Fruit fly (Drosophila melanogaster) whole organism, embryonic: ENCODE results near the gene CG42591.

Experiments
- Aef1 ChIP-seq: fragments of 200-800 bp; sonication (Bioruptor generic); IDR thresholded peaks from 3 replicates; pipeline ENCODE4 v1.3.6; 2022; ENCODE audit warnings: missing biosample characterization, missing genetic modification characterization
- Bdp1 ChIP-seq: fragments of 200-800 bp; sonication (Bioruptor generic); optimal IDR thresholded peaks from 3 replicates; lab custom pipeline; 2016; ENCODE audit warnings: missing biosample characterization, missing genetic modification characterization
- BtbVII ChIP-seq: fragments of 200-800 bp; sonication (Bioruptor generic); optimal IDR thresholded peaks from 3 replicates; lab custom pipeline; 2017; ENCODE audit warnings: missing biosample characterization, mild to moderate bottlenecking, missing genetic modification characterization
- Bteb2 ChIP-seq: fragments of 200-800 bp; sonication (Bioruptor generic); optimal IDR thresholded peaks from 2 replicates; lab custom pipeline; 2016; ENCODE audit warnings: missing biosample characterization, missing genetic modification characterization
- CG10209 ChIP-seq: fragments of 200-800 bp; sonication (Bioruptor generic); optimal IDR thresholded peaks from 3 replicates; lab custom pipeline; 2017; ENCODE audit warnings: missing biosample characterization, mild to moderate bottlenecking, missing genetic modification characterization, missing genetic modification reagents
- CG10366 ChIP-seq: fragments of 200-800 bp; sonication (Bioruptor generic); IDR thresholded peaks from 2 replicates; pipeline ENCODE4 v1.3.6; 2022; ENCODE audit warnings: missing biosample characterization, missing genetic modification characterization
- CG11398 ChIP-seq: fragments of 200-800 bp; sonication (Bioruptor generic); optimal IDR thresholded peaks from 2 replicates; lab custom pipeline; 2016; ENCODE audit warnings: missing biosample characterization, missing genetic modification characterization
- CG11504 ChIP-seq: fragments of 200-800 bp; sonication (Bioruptor generic); optimal IDR thresholded peaks from 3 replicates; lab custom pipeline; 2019; ENCODE audit warnings: missing biosample characterization, mild to moderate bottlenecking, missing genetic modification characterization, moderate library complexity
- CG11695 ChIP-seq: fragments of 200-800 bp; sonication (Bioruptor generic); IDR thresholded peaks from 3 replicates; pipeline ENCODE4 v1.3.6; 2022; ENCODE audit warnings: missing biosample characterization, missing genetic modification characterization
- CG12299 ChIP-seq: fragments of 200-800 bp; sonication (Bioruptor generic); optimal IDR thresholded peaks from 2 replicates; lab custom pipeline; 2018; ENCODE audit warnings: missing biosample characterization, mild to moderate bottlenecking, missing genetic modification characterization
- CG1233 ChIP-seq: fragments of 200-800 bp; sonication (Bioruptor generic); optimal IDR thresholded peaks from 4 replicates; lab custom pipeline; 2018; ENCODE audit warnings: missing biosample characterization, mild to moderate bottlenecking, missing genetic modification characterization
- CG13894 ChIP-seq: fragments of 200-800 bp; sonication (Bioruptor generic); optimal IDR thresholded peaks from 3 replicates; lab custom pipeline; 2018; ENCODE audit warnings: missing biosample characterization, mild to moderate bottlenecking, missing genetic modification characterization, moderate library complexity
- CG14014 ChIP-seq: fragments of 200-800 bp; sonication (Bioruptor generic); IDR thresholded peaks from 2 replicates; pipeline ENCODE4 v1.3.6; 2022; ENCODE audit warnings: missing biosample characterization, missing genetic modification characterization
- CG15269 ChIP-seq: fragments of 200-800 bp; sonication (Bioruptor generic); optimal IDR thresholded peaks from 2 replicates; lab custom pipeline; 2018; ENCODE audit warnings: missing biosample characterization, mild to moderate bottlenecking, missing genetic modification characterization, moderate library complexity
- CG18599 ChIP-seq: fragments of 200-800 bp; sonication (Bioruptor generic); optimal IDR thresholded peaks from 3 replicates; lab custom pipeline; 2017; ENCODE audit warnings: missing biosample characterization, missing genetic modification characterization, mild to moderate bottlenecking, moderate library complexity, missing genetic modification reagents
- CG18764 ChIP-seq: fragments of 200-800 bp; sonication (Bioruptor generic); optimal IDR thresholded peaks from 3 replicates; lab custom pipeline; 2016; ENCODE audit warnings: missing biosample characterization, missing genetic modification characterization
- CG2120 ChIP-seq: fragments of 200-800 bp; sonication (Bioruptor generic); optimal IDR thresholded peaks from 3 replicates; lab custom pipeline; 2016; ENCODE audit warnings: missing biosample characterization, missing genetic modification characterization
- CG33557 ChIP-seq: fragments of 200-800 bp; sonication (Bioruptor generic); optimal IDR thresholded peaks from 2 replicates; lab custom pipeline; 2019; ENCODE audit warnings: missing biosample characterization, mild to moderate bottlenecking, missing genetic modification characterization, moderate library complexity
- CG3838 ChIP-seq: fragments of 200-800 bp; sonication (Bioruptor generic); optimal IDR thresholded peaks from 3 replicates; lab custom pipeline; 2016; ENCODE audit warnings: missing biosample characterization, missing genetic modification characterization
- CG6854 ChIP-seq: fragments of 200-800 bp; sonication (Bioruptor generic); optimal IDR thresholded peaks from 3 replicates; lab custom pipeline; 2017; ENCODE audit warnings: missing biosample characterization, mild to moderate bottlenecking, missing genetic modification characterization
- CG7556 ChIP-seq: fragments of 200-800 bp; sonication (Bioruptor generic); optimal IDR thresholded peaks from 2 replicates; lab custom pipeline; 2017; ENCODE audit warnings: missing biosample characterization, mild to moderate bottlenecking, missing genetic modification characterization
- CG8924 ChIP-seq: fragments of 200-800 bp; optimal IDR thresholded peaks from 3 replicates; lab custom pipeline; 2019; ENCODE audit warnings: missing biosample characterization, mild to moderate bottlenecking, missing genetic modification characterization, moderate library complexity
- CG9727 ChIP-seq: fragments of 200-800 bp; sonication (Bioruptor generic); optimal IDR thresholded peaks from 3 replicates; lab custom pipeline; 2017; ENCODE audit warnings: missing biosample characterization, mild to moderate bottlenecking, missing genetic modification characterization
- CG9932 ChIP-seq: fragments of 200-800 bp; sonication (Bioruptor generic); IDR thresholded peaks from 2 replicates; pipeline ENCODE4 v1.3.6; 2022; ENCODE audit warnings: missing biosample characterization, missing genetic modification characterization
- D19A ChIP-seq: fragments of 200-800 bp; optimal IDR thresholded peaks from 3 replicates; lab custom pipeline; 2019; ENCODE audit warnings: missing biosample characterization, mild to moderate bottlenecking, missing genetic modification characterization, moderate library complexity
- D19B ChIP-seq: fragments of 200-800 bp; sonication (Bioruptor generic); optimal IDR thresholded peaks from 2 replicates; lab custom pipeline; 2017; ENCODE audit warnings: missing biosample characterization, mild to moderate bottlenecking, missing genetic modification characterization
- Hmr ChIP-seq: fragments of 200-800 bp; sonication (Bioruptor generic); optimal IDR thresholded peaks from 3 replicates; lab custom pipeline; 2017; ENCODE audit warnings: mild to moderate bottlenecking, missing biosample characterization, missing genetic modification reagents, missing genetic modification characterization
- MTF-1 ChIP-seq: fragments of 200-800 bp; sonication (Bioruptor generic); optimal IDR thresholded peaks from 2 replicates; lab custom pipeline; 2018; ENCODE audit warnings: missing biosample characterization, mild to moderate bottlenecking, missing genetic modification characterization, borderline replicate concordance
- Med ChIP-seq: fragments of 200-800 bp; sonication (Bioruptor generic); peaks from one replicate; lab custom pipeline; 2016; ENCODE audit warnings: missing biosample characterization, missing genetic modification characterization, mild to moderate bottlenecking, inconsistent platforms, moderate library complexity
- Opbp ChIP-seq: fragments of 200-800 bp; sonication (Bioruptor generic); IDR thresholded peaks from 3 replicates; pipeline ENCODE4 v1.3.6; 2022; ENCODE audit warnings: missing biosample characterization, missing genetic modification characterization; ENCODE audit not compliant: partially characterized antibody
- Ravus ChIP-seq: fragments of 200-800 bp; sonication (Bioruptor generic); IDR thresholded peaks from 2 replicates; pipeline ENCODE4 v1.3.6; 2022; ENCODE audit warnings: missing biosample characterization, missing genetic modification characterization
- Sox102F ChIP-seq: fragments of 200-800 bp; sonication (Bioruptor generic); optimal IDR thresholded peaks from 2 replicates; lab custom pipeline; 2018; ENCODE audit warnings: missing biosample characterization, mild to moderate bottlenecking, missing genetic modification characterization, moderate library complexity
- Sry-δ ChIP-seq: fragments of 200-800 bp; sonication (Bioruptor generic); optimal IDR thresholded peaks from 2 replicates; lab custom pipeline; 2016; ENCODE audit warnings: missing biosample characterization, missing genetic modification characterization
- abd-A ChIP-seq: fragments of 200-800 bp; sonication (Bioruptor generic); optimal IDR thresholded peaks from 3 replicates; lab custom pipeline; 2019; ENCODE audit warnings: missing biosample characterization, mild to moderate bottlenecking, missing genetic modification characterization, moderate library complexity
- aop ChIP-seq: fragments of 200-800 bp; sonication (Bioruptor generic); IDR thresholded peaks from 2 replicates; pipeline ENCODE4 v1.3.6; 2022; ENCODE audit warnings: missing biosample characterization, missing genetic modification characterization
- ato ChIP-seq: fragments of 200-800 bp; sonication (Bioruptor generic); IDR thresholded peaks from 2 replicates; pipeline ENCODE4 v1.3.6; 2022; ENCODE audit warnings: missing biosample characterization, missing genetic modification characterization; ENCODE audit not compliant: partially characterized antibody
- caup ChIP-seq: fragments of 200-800 bp; sonication (Bioruptor generic); optimal IDR thresholded peaks from 3 replicates; lab custom pipeline; 2017; ENCODE audit warnings: missing biosample characterization, mild to moderate bottlenecking, missing genetic modification characterization, moderate library complexity; ENCODE audit not compliant: severe bottlenecking
- crol ChIP-seq: fragments of 200-800 bp; sonication (Bioruptor generic); IDR thresholded peaks from 2 replicates; pipeline ENCODE4 v1.3.6; 2022; ENCODE audit warnings: missing biosample characterization, missing genetic modification characterization
- cwo ChIP-seq: fragments of 200-800 bp; sonication (Bioruptor generic); optimal IDR thresholded peaks from 3 replicates; lab custom pipeline; 2017; ENCODE audit warnings: missing biosample characterization, missing genetic modification characterization, mild to moderate bottlenecking, moderate library complexity, missing genetic modification reagents
- gsb ChIP-seq: fragments of 200-800 bp; sonication (Bioruptor generic); IDR thresholded peaks from 2 replicates; pipeline ENCODE4 v1.3.6; 2022; ENCODE audit warnings: missing biosample characterization, missing genetic modification characterization
- jing ChIP-seq: fragments of 200-800 bp; sonication (Bioruptor generic); optimal IDR thresholded peaks from 2 replicates; lab custom pipeline; 2018; ENCODE audit warnings: missing biosample characterization, mild to moderate bottlenecking, missing genetic modification characterization
- ken ChIP-seq: fragments of 200-800 bp; sonication (Bioruptor generic); IDR thresholded peaks from 3 replicates; pipeline ENCODE4 v1.3.6; 2022; ENCODE audit warnings: missing biosample characterization, missing genetic modification characterization
- lab ChIP-seq: fragments of 200-800 bp; sonication (Bioruptor generic); optimal IDR thresholded peaks from 3 replicates; lab custom pipeline; 2017; ENCODE audit warnings: missing biosample characterization, missing genetic modification characterization, mild to moderate bottlenecking, moderate library complexity, missing genetic modification reagents
- lola ChIP-seq, 3 experiments: fragments of >200 bp in 2 of 3; fragments of 200-800 bp in 1 of 3; sonication (Bioruptor generic) in 1 of 3; optimal IDR thresholded peaks; 2 replicates each; lab custom pipeline; 2017 to 2019; ENCODE audit warnings: missing biosample characterization in 3 of 3, missing genetic modification characterization in 3 of 3, mild to moderate bottlenecking in 1 of 3, moderate library complexity in 1 of 3
- nom ChIP-seq: fragments of 200-800 bp; sonication (Bioruptor generic); optimal IDR thresholded peaks from 2 replicates; lab custom pipeline; 2017; ENCODE audit warnings: missing biosample characterization, missing genetic modification characterization, mild to moderate bottlenecking, moderate library complexity, missing genetic modification reagents
- slou ChIP-seq: fragments of 200-800 bp; sonication (Bioruptor generic); optimal IDR thresholded peaks from 3 replicates; lab custom pipeline; 2016; ENCODE audit warnings: missing biosample characterization, missing genetic modification characterization
- sob ChIP-seq: fragments of 200-800 bp; sonication (Bioruptor generic); IDR thresholded peaks from 2 replicates; pipeline ENCODE4 v1.3.6; 2022; ENCODE audit warnings: missing biosample characterization, missing genetic modification characterization
- sug ChIP-seq: fragments of 200-800 bp; optimal IDR thresholded peaks from 2 replicates; lab custom pipeline; 2019; ENCODE audit warnings: missing biosample characterization, mild to moderate bottlenecking, missing genetic modification characterization, moderate library complexity
- trem ChIP-seq: fragments of 200-800 bp; optimal IDR thresholded peaks from 3 replicates; lab custom pipeline; 2019; ENCODE audit warnings: missing biosample characterization, mild to moderate bottlenecking, missing genetic modification characterization, moderate library complexity
- vvl ChIP-seq: fragments of 200-800 bp; sonication (Bioruptor generic); IDR thresholded peaks from 2 replicates; pipeline ENCODE4 v1.3.6; 2022; ENCODE audit warnings: missing biosample characterization, missing genetic modification characterization

The CG42591 gene

dm6 chr3L:8094652-8095129 is 24.9 kb upstream of the CG42591 start (continued):
- TF ChIP-seq Ravus (GFP tag; lab: Robert Waterston, UW) (no peak), abd-A (peak; percentile 18), CG14014 (GFP tag; lab: Robert Waterston, UW) (no peak), Bdp1 (GFP tag; lab: Kevin White, UChicago) (no peak), CG18764 (GFP tag; lab: Kevin White, UChicago) (no peak), jing (GFP tag; lab: Kevin White, UChicago) (no peak), Med (peak; percentile 80), CG9932 (GFP tag; lab: Robert Waterston, UW) (peak; percentile 59), gsb (GFP tag; lab: Robert Waterston, UW) (no peak), CG11695 (peak; percentile 20; the same call in 1 of the 3 replicates), MTF-1 (GFP tag; lab: Kevin White, UChicago) (no peak), lola (GFP tag; optimal IDR thresholded peaks at IDR 0.05; lab: Kevin White, UChicago) (no peak), lab (GFP tag; lab: Kevin White, UChicago) (peak; percentile 32), ken (GFP tag; lab: Robert Waterston, UW) (no peak), Hmr (peak; percentile 49), slou (no peak), CG6854 (peak; percentile 34), CG8924 (tag; lab: Kevin White, UChicago) (peak; percentile 37), Opbp (no peak), Sox102F (peak; percentile 33), BtbVII (GFP tag; lab: Kevin White, UChicago) (peak; percentile 3), caup (GFP tag; lab: Kevin White, UChicago) (no peak), CG18599 (peak; percentile 75), Bteb2 (no peak), CG2120 (GFP tag; lab: Kevin White, UChicago) (peak; percentile 12), CG13894 (tag; lab: Kevin White, UChicago) (peak; percentile 73), aop (GFP tag; lab: Robert Waterston, UW) (no peak), CG15269 (tag; lab: Kevin White, UChicago) (peak; percentile 37), sob (GFP tag; lab: Robert Waterston, UW) (no peak; the same call in 1 of the 2 replicates), CG11398 (GFP tag; lab: Kevin White, UChicago) (no peak), CG1233 (GFP tag; lab: Kevin White, UChicago) (no peak), cwo (peak; percentile 76), CG33557 (GFP tag; lab: Kevin White, UChicago) (no peak), sug (tag; lab: Kevin White, UChicago) (peak; percentile 62), CG10366 (GFP tag; lab: Robert Waterston, UW) (no peak), D19A (tag; lab: Kevin White, UChicago) (peak; percentile 38), vvl (GFP tag; lab: Robert Waterston, UW) (no peak), Sry-δ (no peak), CG12299 (tag; lab: Kevin White, UChicago) (no peak), CG9727 (GFP tag; lab: Kevin White, UChicago) (peak; percentile 25), CG11504 (tag; lab: Kevin White, UChicago) (peak; percentile 49), nom (GFP tag; lab: Kevin White, UChicago) (no peak), crol (GFP tag; lab: Robert Waterston, UW) (peak; percentile 67), CG3838 (GFP tag; lab: Kevin White, UChicago) (no peak), ato (GFP tag; lab: Robert Waterston, UW) (no peak), Aef1 (GFP tag; lab: Robert Waterston, UW) (peak; percentile 56), D19B (GFP tag; lab: Kevin White, UChicago) (peak; percentile 78), trem (tag; lab: Kevin White, UChicago) (no peak), CG7556 (GFP tag; lab: Kevin White, UChicago) (peak; percentile 20), CG10209 (GFP tag; lab: Kevin White, UChicago) (peak; percentile 36)
